Fruit fly (Drosophila melanogaster) whole organism, adult: Measurements from ENCODE around the gene mgl.

Source experiments
- CG11617 ChIP-seq: fragments of 200-800 bp; sonication (Bioruptor generic); optimal IDR thresholded peaks from 2 replicates; lab custom pipeline; 2017; ENCODE audit warnings: mild to moderate bottlenecking, missing biosample characterization, missing genetic modification reagents, missing genetic modification characterization
- CG12768 ChIP-seq: fragments of 200-800 bp; sonication (Bioruptor generic); optimal IDR thresholded peaks from 2 replicates; lab custom pipeline; 2017; ENCODE audit warnings: missing biosample characterization, missing genetic modification characterization, mild to moderate bottlenecking, moderate library complexity, missing genetic modification reagents
- CG1620 ChIP-seq: fragments of 200-800 bp; sonication (Bioruptor generic); optimal IDR thresholded peaks from 2 replicates; lab custom pipeline; 2016; ENCODE audit warnings: missing biosample characterization, missing genetic modification characterization
- CG5204 ChIP-seq: fragments of 200-800 bp; sonication (Bioruptor generic); optimal IDR thresholded peaks from 2 replicates; lab custom pipeline; 2016; ENCODE audit warnings: missing biosample characterization, missing genetic modification characterization
- CG7045 ChIP-seq: fragments of 200-800 bp; sonication (Bioruptor generic); optimal IDR thresholded peaks from 2 replicates; lab custom pipeline; 2017; ENCODE audit warnings: missing biosample characterization, mild to moderate bottlenecking, missing genetic modification characterization
- CG7101 ChIP-seq: fragments of 200-800 bp; sonication (Bioruptor generic); optimal IDR thresholded peaks from 2 replicates; lab custom pipeline; 2018; ENCODE audit warnings: missing biosample characterization, mild to moderate bottlenecking, missing genetic modification characterization, moderate library complexity
- Hr96 ChIP-seq: fragments of 200-800 bp; sonication (Bioruptor generic); optimal IDR thresholded peaks from 2 replicates; lab custom pipeline; 2016; ENCODE audit warnings: missing biosample characterization, missing genetic modification characterization
- bab1 ChIP-seq: fragments of 200-800 bp; sonication (Bioruptor generic); optimal IDR thresholded peaks from 3 replicates; lab custom pipeline; 2019; ENCODE audit warnings: missing biosample characterization, mild to moderate bottlenecking, missing genetic modification characterization, moderate library complexity
- cnc ChIP-seq, 2 experiments: fragments of >200 bp; optimal IDR thresholded peaks; 2 replicates each; lab custom pipeline; 2017
- kay ChIP-seq: fragments of 200-800 bp; sonication (Bioruptor generic); peaks from one replicate; lab custom pipeline; 2016; ENCODE audit warnings: missing biosample characterization, missing genetic modification characterization, borderline replicate concordance
- ovo ChIP-seq: fragments of 200-800 bp; sonication (Bioruptor generic); optimal IDR thresholded peaks from 2 replicates; lab custom pipeline; 2016; ENCODE audit warnings: missing biosample characterization, missing genetic modification characterization
- pad ChIP-seq: fragments of 200-800 bp; sonication (Bioruptor generic); optimal IDR thresholded peaks from 3 replicates; lab custom pipeline; 2017; ENCODE audit warnings: missing biosample characterization, missing genetic modification characterization, mild to moderate bottlenecking, moderate library complexity, missing genetic modification reagents
- tj ChIP-seq: fragments of 200-800 bp; sonication (Bioruptor generic); optimal IDR thresholded peaks from 3 replicates; lab custom pipeline; 2017; ENCODE audit warnings: missing biosample characterization, mild to moderate bottlenecking, missing genetic modification characterization, moderate library complexity
- toe ChIP-seq: fragments of 200-800 bp; sonication (Bioruptor generic); optimal IDR thresholded peaks from 2 replicates; lab custom pipeline; 2016; ENCODE audit warnings: missing biosample characterization, missing genetic modification characterization

DNA sequence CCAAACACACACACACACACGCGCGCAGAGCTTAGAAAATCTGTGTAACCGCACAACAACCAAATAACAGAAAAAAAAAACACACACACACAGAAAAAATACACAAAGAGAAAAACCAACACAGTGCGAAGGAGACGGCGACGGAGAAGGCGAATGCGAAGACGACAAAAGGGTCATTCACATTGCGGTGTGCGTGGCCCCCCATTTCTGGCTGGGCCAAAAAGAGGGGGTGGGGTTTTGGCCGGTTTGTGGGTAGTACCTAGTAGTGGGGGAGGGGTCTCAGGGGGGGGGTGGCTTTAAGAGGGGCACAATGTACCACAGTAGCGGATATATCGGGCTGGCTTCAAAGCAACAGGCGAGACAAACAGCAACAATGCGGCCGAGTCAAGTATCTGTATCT, 16.3 kb downstream of the mgl start:
- no peak for TF ChIP-seq ovo (GFP tag; lab: Kevin White, UChicago)
- no peak for TF ChIP-seq pad
- TF ChIP-seq CG7101 (tag; lab: Kevin White, UChicago): no peak
- no peak for TF ChIP-seq CG7045 (GFP tag; lab: Kevin White, UChicago)
- no peak for TF ChIP-seq toe (GFP tag; lab: Kevin White, UChicago)
- TF ChIP-seq kay (GFP tag; lab: Kevin White, UChicago): no peak
- no peak for TF ChIP-seq cnc (optimal IDR thresholded peaks at IDR 0.05; lab: Kevin White, UChicago)
- TF ChIP-seq CG12768 (GFP tag; lab: Kevin White, UChicago): no peak
- TF ChIP-seq Hr96 (GFP tag; lab: Kevin White, UChicago): no peak
- TF ChIP-seq bab1 (GFP tag; lab: Kevin White, UChicago): no peak
- TF ChIP-seq CG1620: no peak
- TF ChIP-seq tj (GFP tag; lab: Kevin White, UChicago): no peak
- TF ChIP-seq CG11617 (GFP tag; lab: Kevin White, UChicago): no peak
- no peak for TF ChIP-seq CG5204 (GFP tag; lab: Kevin White, UChicago)
